Fruit fly (Drosophila melanogaster): ENCODE data around the gene Vps36.

Gene Vps36

dm6 chr3L:13476566-13477452 is 36.1 kb downstream of the Vps36 start (continued):
- TF ChIP-seq CG17612 (GFP tag; IDR thresholded peaks at IDR 0.05) (peak; percentile 55), BEAF-32 (GFP tag; optimal IDR thresholded peaks at IDR 0.05) (no peak), Xbp1 (GFP tag; optimal IDR thresholded peaks at IDR 0.05) (peak; percentile 90), CG3281 (GFP tag; optimal IDR thresholded peaks at IDR 0.05) (peak; percentile 92), Sry-β (GFP tag; optimal IDR thresholded peaks at IDR 0.05) (peak; percentile 30), CG11723 (GFP tag; optimal IDR thresholded peaks at IDR 0.05) (peak; percentile 91), HHEX (GFP tag; optimal IDR thresholded peaks at IDR 0.05) (peak; percentile 90), CG18262 (tag; optimal IDR thresholded peaks at IDR 0.05) (peak; percentile 94), CG17385 (GFP tag; optimal IDR thresholded peaks at IDR 0.05) (peak; percentile 82), ftz-f1 (GFP tag; optimal IDR thresholded peaks at IDR 0.05) (no peak), H15 (GFP tag; IDR thresholded peaks at IDR 0.05) (peak; percentile 78), pb (GFP tag; optimal IDR thresholded peaks at IDR 0.05) (no peak), CG15514 (GFP tag; optimal IDR thresholded peaks at IDR 0.05) (peak; percentile 56), gcm2 (GFP tag; optimal IDR thresholded peaks at IDR 0.05) (peak; percentile 13), vvl (GFP tag; IDR thresholded peaks at IDR 0.05) (peak; percentile 89), CG8924 (tag; optimal IDR thresholded peaks at IDR 0.05) (peak; percentile 94), CG8944 (GFP tag; optimal IDR thresholded peaks at IDR 0.05) (peak; percentile 59), CG6791 (GFP tag; IDR thresholded peaks at IDR 0.05; ENCODE audit: partially characterized antibody) (no peak), ac (GFP tag; optimal IDR thresholded peaks at IDR 0.05) (no peak), CG9932 (GFP tag; IDR thresholded peaks at IDR 0.05) (peak; percentile 84), CG4730 (GFP tag; IDR thresholded peaks at IDR 0.05) (peak; percentile 70), CG6689 (GFP tag; IDR thresholded peaks at IDR 0.05) (peak; percentile 87), Eip74EF (GFP tag; optimal IDR thresholded peaks at IDR 0.05) (peak in 1 of 2 experiments; percentile 93), crc (GFP tag; optimal IDR thresholded peaks at IDR 0.05) (peak; percentile 22), NC2β (GFP tag; optimal IDR thresholded peaks at IDR 0.05) (peak; percentile 20), CG1024 (GFP tag; IDR thresholded peaks at IDR 0.05) (peak; percentile 44; the same call in 1 of the 2 replicates), BtbVII (GFP tag; optimal IDR thresholded peaks at IDR 0.05) (peak; percentile 92), CG6765 (GFP tag; optimal IDR thresholded peaks at IDR 0.05) (peak; percentile 65), Oli (tag; optimal IDR thresholded peaks at IDR 0.05) (peak; percentile 94), repo (GFP tag; optimal IDR thresholded peaks at IDR 0.05) (peak; percentile 68), Nf-YC (tag; optimal IDR thresholded peaks at IDR 0.05) (peak; percentile 74), zen (tag; optimal IDR thresholded peaks at IDR 0.05) (peak; percentile 61), nau (GFP tag; optimal IDR thresholded peaks at IDR 0.05) (peak; percentile 92), ttk (GFP tag; IDR thresholded peaks at IDR 0.05) (peak; percentile 80), zfh1 (GFP tag; IDR thresholded peaks at IDR 0.05) (peak; percentile 77), abd-A (tag; optimal IDR thresholded peaks at IDR 0.05) (no peak), CG16813 (GFP tag; IDR thresholded peaks at IDR 0.05; ENCODE audit: partially characterized antibody) (no peak), CG3838 (GFP tag; optimal IDR thresholded peaks at IDR 0.05) (peak; percentile 61), Med (GFP tag) (peak; percentile 91), jigr1 (GFP tag; IDR thresholded peaks at IDR 0.05) (peak; percentile 77), run (tag; optimal IDR thresholded peaks at IDR 0.05) (peak; percentile 81), ham (GFP tag; IDR thresholded peaks at IDR 0.05) (0 out of 2 replicates have a peak, but pooled peaks have one; percentile 6), Jarid2 (GFP tag; optimal IDR thresholded peaks at IDR 0.05) (peak; percentile 70), CG18764 (GFP tag; optimal IDR thresholded peaks at IDR 0.05) (peak; percentile 79), Ptx1 (GFP tag; IDR thresholded peaks at IDR 0.05) (peak; percentile 92), CG4707 (GFP tag; optimal IDR thresholded peaks at IDR 0.05) (peak; percentile 59), CG2120 (GFP tag; optimal IDR thresholded peaks at IDR 0.05) (peak; percentile 89), CG31441 (GFP tag; IDR thresholded peaks at IDR 0.05) (peak; percentile 92)

Measured in whole organism, embryonic.